Fruit fly (Drosophila melanogaster): ENCODE measurements around the gene Ppm1.

Ppm1 gene

DNA sequence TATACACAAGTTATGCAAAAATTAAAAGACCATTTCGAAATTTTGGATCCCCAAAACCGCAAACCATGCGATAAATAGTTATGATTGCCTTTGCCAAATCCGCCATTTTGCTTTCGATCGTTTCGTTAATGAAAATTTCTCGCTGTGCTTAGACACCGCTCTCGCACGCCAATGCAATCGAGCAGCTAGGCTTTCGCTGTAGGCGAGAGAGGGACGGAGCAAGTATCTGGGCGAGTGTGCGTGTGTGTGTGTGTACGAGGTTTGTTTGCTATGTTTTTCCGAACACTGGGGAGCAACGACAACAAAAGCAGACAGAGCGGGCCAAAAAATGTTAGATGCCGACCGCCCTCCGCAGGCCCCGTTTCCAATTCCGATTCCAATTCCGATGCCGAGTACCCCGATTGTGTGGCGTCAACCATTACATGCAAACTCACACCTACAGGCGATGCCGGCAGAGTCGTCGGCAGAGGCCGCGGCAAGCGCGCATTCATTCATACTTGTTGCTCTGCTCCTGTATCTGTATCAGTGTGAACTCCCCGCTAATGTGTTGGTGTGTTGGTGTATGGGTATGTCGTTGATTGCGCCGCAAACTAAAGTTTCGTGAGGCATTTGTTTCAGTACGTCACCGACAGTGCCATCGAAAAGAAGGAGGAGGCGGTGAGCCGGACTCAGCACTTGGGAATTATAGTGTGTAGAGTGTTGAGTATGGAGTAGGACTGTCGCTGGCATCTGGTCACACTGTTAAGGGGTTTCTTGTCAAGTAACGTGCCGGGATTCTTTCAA is 46.9 kb downstream of the Ppm1 start:
- TF ChIP-seq CG32264 (GFP tag; optimal IDR thresholded peaks at IDR 0.05) (no peak), fru (GFP tag; optimal IDR thresholded peaks at IDR 0.05) (peak; percentile 57), CG9705 (GFP tag; optimal IDR thresholded peaks at IDR 0.05) (no peak), Rel (GFP tag; optimal IDR thresholded peaks at IDR 0.05) (peak; percentile 61), Rel (tag; optimal IDR thresholded peaks at IDR 0.05) (peak; percentile 94), dl (GFP tag; optimal IDR thresholded peaks at IDR 0.05; ENCODE audit: insufficient read depth in 1 of 2, partially characterized antibody in 2 of 2) (peak in 1 of 2 experiments; percentile 40), Jra (GFP tag; optimal IDR thresholded peaks at IDR 0.05) (no peak), h (GFP tag; optimal IDR thresholded peaks at IDR 0.05) (peak; percentile 37), sv (GFP tag; optimal IDR thresholded peaks at IDR 0.05) (peak; percentile 6), br (GFP tag; optimal IDR thresholded peaks at IDR 0.05) (no peak), ey (GFP tag; optimal IDR thresholded peaks at IDR 0.05) (no peak), HLH106 (tag; optimal IDR thresholded peaks at IDR 0.05) (peak; percentile 28), jim (GFP tag; optimal IDR thresholded peaks at IDR 0.05) (no peak), usp (GFP tag; optimal IDR thresholded peaks at IDR 0.05) (no peak), dsf (GFP tag; optimal IDR thresholded peaks at IDR 0.05; ENCODE audit: borderline replicate concordance) (no peak), Hr78 (GFP tag; optimal IDR thresholded peaks at IDR 0.05) (no peak), Sp1 (GFP tag; optimal IDR thresholded peaks at IDR 0.05) (peak; percentile 31), brk (GFP tag; optimal IDR thresholded peaks at IDR 0.05) (peak; percentile 62), tai (GFP tag; optimal IDR thresholded peaks at IDR 0.05) (no peak), foxo (GFP tag; optimal IDR thresholded peaks at IDR 0.05) (peak in 1 of 2 experiments; percentile 17), rgr (GFP tag; optimal IDR thresholded peaks at IDR 0.05) (peak; percentile 31), pan (optimal IDR thresholded peaks at IDR 0.05) (no peak), Dif (GFP tag; optimal IDR thresholded peaks at IDR 0.05; ENCODE audit: partially characterized antibody) (peak; percentile 19), N (GFP tag; optimal IDR thresholded peaks at IDR 0.05) (peak; percentile 85), Hr83 (GFP tag; optimal IDR thresholded peaks at IDR 0.05; ENCODE audit: poor library complexity, severe bottlenecking) (peak; percentile 78), Abd-B (GFP tag; optimal IDR thresholded peaks at IDR 0.05) (no peak), OdsH (GFP tag; optimal IDR thresholded peaks at IDR 0.05) (peak; percentile 43), Hnf4 (GFP tag; optimal IDR thresholded peaks at IDR 0.05) (peak; percentile 48), CrebA (GFP tag; optimal IDR thresholded peaks at IDR 0.05; ENCODE audit: borderline replicate concordance) (peak; percentile 81), woc (GFP tag; optimal IDR thresholded peaks at IDR 0.05) (peak; percentile 41), dmrt93B (GFP tag; optimal IDR thresholded peaks at IDR 0.05) (peak; percentile 6), psq (GFP tag; optimal IDR thresholded peaks at IDR 0.05) (peak; percentile 67)

DNA sequence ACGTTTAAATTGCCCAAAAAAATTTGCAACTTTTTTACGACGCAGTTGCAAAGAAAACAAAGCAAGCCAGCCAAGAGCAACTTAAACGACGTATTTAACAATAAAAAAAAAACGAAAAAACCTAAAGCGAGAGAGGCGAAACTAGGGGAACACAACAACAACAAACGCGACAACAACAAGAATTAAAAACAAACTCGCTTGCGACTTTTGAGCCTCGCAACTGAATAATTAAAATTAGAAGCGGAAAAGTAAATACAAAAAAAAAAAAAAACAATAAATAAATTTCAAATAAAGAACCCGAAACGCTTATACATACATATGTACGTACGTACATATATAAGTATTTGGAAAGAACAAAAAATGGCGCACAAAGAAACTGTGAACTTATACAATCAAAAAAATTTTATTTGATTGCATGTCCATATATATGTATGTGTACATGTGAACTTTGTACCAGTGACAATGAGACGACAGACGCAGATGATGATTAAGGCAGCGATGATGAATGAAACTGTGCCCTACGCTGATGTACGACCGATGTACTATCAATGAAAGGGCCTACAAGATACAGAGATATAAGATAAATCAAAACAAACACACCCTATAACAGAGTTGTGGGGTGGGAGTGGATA is 47.6 kb downstream of the Ppm1 start:
- TF ChIP-seq Myc (optimal IDR thresholded peaks at IDR 0.05) (no peak), Hnf4 (GFP tag; optimal IDR thresholded peaks at IDR 0.05) (peak; percentile 42)

DNA sequence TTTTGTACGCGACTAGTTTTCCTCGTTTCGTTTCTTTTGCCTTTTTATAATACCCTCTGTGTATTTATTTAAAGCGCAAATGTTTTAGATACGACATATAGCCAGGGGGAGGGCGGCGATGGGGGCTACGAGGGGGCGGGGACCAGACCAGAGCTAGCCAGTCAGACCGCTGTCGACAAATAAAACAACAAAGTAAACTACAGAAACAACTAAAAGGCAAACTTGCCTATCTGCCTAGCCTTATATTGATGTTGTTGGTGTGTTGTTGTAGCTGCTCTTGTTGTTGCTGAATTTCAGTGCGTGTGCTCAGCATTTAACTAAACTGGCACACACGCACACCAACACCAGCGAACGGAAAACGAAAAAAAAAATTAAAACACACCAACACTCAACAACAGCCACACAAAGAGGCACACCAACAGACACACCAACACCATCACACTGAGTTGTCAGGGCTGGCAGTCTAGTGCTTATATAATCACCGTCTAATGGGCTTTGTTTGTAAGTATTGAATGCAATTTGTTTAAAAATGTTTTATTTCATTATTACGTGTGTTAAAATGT is 48.3 kb downstream of the Ppm1 start:
- TF ChIP-seq Abd-B (GFP tag; optimal IDR thresholded peaks at IDR 0.05) = no peak
- no peak for TF ChIP-seq Hr78 (GFP tag; optimal IDR thresholded peaks at IDR 0.05)
- TF ChIP-seq Myc (optimal IDR thresholded peaks at IDR 0.05) = no peak

Measured in whole organism, wandering third instar larva.